Fruit fly (Drosophila melanogaster) whole organism, wandering third instar larva: ENCODE data around the gene Cog1.
A peak's percentile ranks its signal among the peaks of the same experiment; 100 is the strongest.

Experiments
- Abd-B ChIP-seq: fragments of >200 bp; optimal IDR thresholded peaks from 2 replicates; lab custom pipeline; 2017; ENCODE audit warnings: missing biosample characterization, missing genetic modification characterization
- CG32264 ChIP-seq: fragments of 200-800 bp; sonication (Bioruptor generic); optimal IDR thresholded peaks from 2 replicates; lab custom pipeline; 2016; ENCODE audit warnings: missing biosample characterization, missing genetic modification characterization
- CG9705 ChIP-seq: fragments of 200-800 bp; sonication (Bioruptor generic); optimal IDR thresholded peaks from 2 replicates; lab custom pipeline; 2018; ENCODE audit warnings: missing biosample characterization, mild to moderate bottlenecking, missing genetic modification characterization
- Dfd ChIP-seq: fragments of >200 bp; optimal IDR thresholded peaks from 2 replicates; lab custom pipeline; 2017; ENCODE audit warnings: missing biosample characterization, missing genetic modification characterization
- Dif ChIP-seq: fragments of 200-275, 200-300 bp; sonication (Bioruptor generic); optimal IDR thresholded peaks from 2 replicates; lab custom pipeline; 2018; ENCODE audit warnings: missing biosample characterization, missing genetic modification characterization; ENCODE audit not compliant: partially characterized antibody
- HLH106 ChIP-seq: fragments of 200-800 bp; optimal IDR thresholded peaks from 3 replicates; lab custom pipeline; 2019; ENCODE audit warnings: missing biosample characterization, mild to moderate bottlenecking, missing genetic modification characterization, moderate library complexity
- Hr78 ChIP-seq: fragments of >200 bp; optimal IDR thresholded peaks from 2 replicates; lab custom pipeline; 2017; ENCODE audit warnings: missing biosample characterization, missing genetic modification characterization
- Hr83 ChIP-seq: fragments of 200-300 bp; sonication (Bioruptor generic); optimal IDR thresholded peaks from 2 replicates; lab custom pipeline; 2016; ENCODE audit warnings: missing biosample characterization, mild to moderate bottlenecking, missing genetic modification characterization, moderate library complexity; ENCODE audit not compliant: poor library complexity, severe bottlenecking
- Jra ChIP-seq: sonication (Bioruptor generic); optimal IDR thresholded peaks from 2 replicates; lab custom pipeline; 2016; ENCODE audit warnings: missing biosample characterization, missing genetic modification characterization
- Mio ChIP-seq: sonication (Bioruptor generic); optimal IDR thresholded peaks from 2 replicates; lab custom pipeline; 2016; ENCODE audit warnings: missing biosample characterization, missing genetic modification characterization
- Myc ChIP-seq: fragments of >200 bp; optimal IDR thresholded peaks from 2 replicates; lab custom pipeline; 2017
- N ChIP-seq: fragments of >200 bp; optimal IDR thresholded peaks from 2 replicates; lab custom pipeline; 2018; ENCODE audit warnings: missing biosample characterization, missing external identifiers, missing genetic modification characterization
- OdsH ChIP-seq: fragments of 200-800 bp; sonication (Bioruptor generic); optimal IDR thresholded peaks from 2 replicates; lab custom pipeline; 2016; ENCODE audit warnings: missing biosample characterization, mild to moderate bottlenecking, missing genetic modification characterization
- Rel ChIP-seq, 2 experiments: fragments of 200-800 bp; sonication (Bioruptor generic) in 1 of 2; optimal IDR thresholded peaks; 2 replicates in 1 of 2; 3 replicates in 1 of 2; lab custom pipeline; 2016 to 2019; ENCODE audit warnings: mild to moderate bottlenecking in 2 of 2, missing biosample characterization in 2 of 2, missing genetic modification characterization in 2 of 2, moderate library complexity in 1 of 2
- Sp1 ChIP-seq: fragments of 200-800 bp; sonication (Bioruptor generic); optimal IDR thresholded peaks from 3 replicates; lab custom pipeline; 2019; ENCODE audit warnings: missing biosample characterization, mild to moderate bottlenecking, missing genetic modification characterization, moderate library complexity
- Vsx2 ChIP-seq: fragments of 200-300, 225-300 bp; sonication (Bioruptor generic); optimal IDR thresholded peaks from 2 replicates; lab custom pipeline; 2018; ENCODE audit warnings: missing biosample characterization, missing genetic modification characterization; ENCODE audit not compliant: partially characterized antibody
- br ChIP-seq: fragments of 200-800 bp; sonication (Bioruptor generic); optimal IDR thresholded peaks from 2 replicates; lab custom pipeline; 2016; ENCODE audit warnings: missing biosample characterization, missing genetic modification characterization
- brk ChIP-seq: fragments of 200-800 bp; sonication (Bioruptor generic); optimal IDR thresholded peaks from 2 replicates; lab custom pipeline; 2016; ENCODE audit warnings: missing biosample characterization, mild to moderate bottlenecking, missing genetic modification characterization
- dl ChIP-seq, 2 experiments: fragments of 175-275, 200-275 bp in 1 of 2; fragments of 200-275 bp in 1 of 2; sonication (Bioruptor generic); optimal IDR thresholded peaks; lab custom pipeline; 2018; ENCODE audit warnings: mild to moderate bottlenecking in 2 of 2, missing biosample characterization in 2 of 2, missing genetic modification characterization in 2 of 2, moderate library complexity in 2 of 2; ENCODE audit not compliant: partially characterized antibody in 2 of 2, insufficient read depth in 1 of 2
- dmrt93B ChIP-seq: fragments of 200-800 bp; sonication (Bioruptor generic); optimal IDR thresholded peaks from 2 replicates; lab custom pipeline; 2018; ENCODE audit warnings: missing biosample characterization, mild to moderate bottlenecking, missing genetic modification characterization
- dsf ChIP-seq: sonication (Bioruptor generic); optimal IDR thresholded peaks from 2 replicates; lab custom pipeline; 2016; ENCODE audit warnings: missing biosample characterization, missing genetic modification characterization, borderline replicate concordance
- ey ChIP-seq: fragments of 200-800 bp; sonication (Bioruptor generic); optimal IDR thresholded peaks from 2 replicates; lab custom pipeline; 2016; ENCODE audit warnings: missing biosample characterization, missing genetic modification characterization
- foxo ChIP-seq, 2 experiments: fragments of 200-800 bp; sonication (Bioruptor generic); optimal IDR thresholded peaks; 2 replicates in 1 of 2; 3 replicates in 1 of 2; lab custom pipeline; 2016 to 2017; ENCODE audit warnings: missing biosample characterization in 2 of 2, missing genetic modification characterization in 2 of 2
- jim ChIP-seq: fragments of 175-275, 200-325 bp; sonication (Bioruptor generic); optimal IDR thresholded peaks from 2 replicates; lab custom pipeline; 2016; ENCODE audit warnings: missing biosample characterization, mild to moderate bottlenecking, missing genetic modification characterization
- lola ChIP-seq: fragments of >200 bp; optimal IDR thresholded peaks from 2 replicates; lab custom pipeline; 2017; ENCODE audit warnings: missing biosample characterization, missing genetic modification characterization
- pan ChIP-seq: fragments of >200 bp; optimal IDR thresholded peaks from 2 replicates; lab custom pipeline; 2017
- rgr ChIP-seq: fragments of 200-800 bp; sonication (Bioruptor generic); optimal IDR thresholded peaks from 3 replicates; lab custom pipeline; 2016; ENCODE audit warnings: missing biosample characterization, mild to moderate bottlenecking, missing genetic modification characterization
- sage ChIP-seq: fragments of 200-800 bp; sonication (Bioruptor generic); optimal IDR thresholded peaks from 2 replicates; lab custom pipeline; 2016; ENCODE audit warnings: missing biosample characterization, mild to moderate bottlenecking, missing genetic modification characterization
- sv ChIP-seq: fragments of 200-800 bp; sonication (Bioruptor generic); optimal IDR thresholded peaks from 3 replicates; lab custom pipeline; 2016; ENCODE audit warnings: missing biosample characterization, missing genetic modification characterization
- tai ChIP-seq: sonication (Bioruptor generic); optimal IDR thresholded peaks from 2 replicates; lab custom pipeline; 2016; ENCODE audit warnings: missing biosample characterization, missing genetic modification characterization
- usp ChIP-seq: fragments of >200 bp; optimal IDR thresholded peaks from 2 replicates; lab custom pipeline; 2017; ENCODE audit warnings: missing biosample characterization, missing genetic modification characterization

Gene Cog1

DNA sequence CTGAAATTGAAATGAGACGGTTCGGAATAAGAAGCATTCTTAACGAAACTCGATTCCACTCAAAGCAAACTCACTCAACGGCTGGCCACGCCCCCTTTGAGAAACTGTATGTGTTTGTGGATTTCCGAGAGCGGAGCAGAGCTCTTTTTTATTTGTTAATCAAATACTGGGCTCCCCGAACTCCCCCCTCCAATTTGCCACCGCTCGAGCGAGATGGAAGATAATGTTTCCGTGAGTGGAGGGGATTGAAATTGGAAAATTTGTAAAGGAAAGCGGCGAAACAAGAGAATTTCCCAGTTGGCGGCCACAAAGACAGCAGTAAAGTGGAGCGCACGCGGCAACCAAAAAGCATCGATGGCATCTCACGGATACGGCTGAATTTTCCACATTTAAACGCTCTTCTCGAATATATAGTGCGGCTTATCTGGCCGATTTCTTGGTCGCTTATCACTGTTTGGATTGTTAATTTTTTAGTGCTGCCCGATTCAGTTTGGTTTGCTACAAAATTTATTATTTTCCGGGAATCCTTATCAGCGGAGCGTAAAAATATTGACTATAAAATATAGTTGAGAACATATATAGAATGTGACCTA, 25.1 kb upstream of the Cog1 start:
- TF ChIP-seq Abd-B (GFP tag; lab: Kevin White, UChicago) (no peak), Dif (GFP tag; lab: Kevin White, UChicago) (peak; percentile 4), dl (GFP tag; optimal IDR thresholded peaks at IDR 0.05; lab: Kevin White, UChicago; ENCODE audit: insufficient read depth in 1 of 2, partially characterized antibody in 2 of 2) (peak in 1 of 2 experiments; percentile 41), lola (GFP tag; lab: Kevin White, UChicago) (no peak)

DNA sequence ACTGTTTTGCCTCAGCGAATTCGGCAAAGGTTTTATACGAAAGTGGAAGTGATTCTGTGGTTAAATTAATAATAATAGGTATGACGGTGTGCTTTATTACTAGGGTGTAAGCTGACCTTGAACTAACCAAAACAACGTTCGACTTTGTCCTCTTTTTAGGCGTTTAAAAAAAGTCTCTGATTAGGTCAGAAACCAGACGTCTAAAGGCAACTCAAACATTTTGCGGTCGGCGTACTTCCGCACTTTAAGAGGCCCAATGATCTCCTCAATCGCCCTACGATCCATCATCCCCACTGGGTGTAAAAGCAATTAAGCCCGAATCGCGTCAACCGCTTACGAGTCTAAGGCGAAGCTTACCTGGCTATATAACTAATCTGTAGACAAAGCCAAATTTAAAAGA, 19.7 kb upstream of the Cog1 start, which contains the start of gene Cyp313a3:
Cyp313a3 (minus strand) TSS at position 101 of the 400 bp plus-strand sequence.
- no peak for TF ChIP-seq HLH106 (tag; lab: Kevin White, UChicago)
- no peak for TF ChIP-seq dmrt93B (GFP tag; lab: Kevin White, UChicago)
- no peak for TF ChIP-seq CG9705 (GFP tag; lab: Kevin White, UChicago)
- no peak for TF ChIP-seq br (GFP tag; lab: Kevin White, UChicago)
- no peak for TF ChIP-seq usp (GFP tag; lab: Kevin White, UChicago)
- no peak for TF ChIP-seq N
- TF ChIP-seq, all 38 proteins: peak for 0

dm6 chr3R:12236804-12237203, 17.3 kb upstream of the Cog1 start, which contains the start of gene Cyp313a2:
Gene Cyp313a2, minus strand, starts transcription at chr3R:12236904.
- TF ChIP-seq dsf (GFP tag; lab: Kevin White, UChicago) (no peak), ey (GFP tag; lab: Kevin White, UChicago) (no peak), N (no peak), CG32264 (GFP tag; lab: Kevin White, UChicago) (no peak), Dfd (no peak), Abd-B (GFP tag; lab: Kevin White, UChicago) (no peak), Mio (no peak), lola (GFP tag; lab: Kevin White, UChicago) (no peak), brk (GFP tag; lab: Kevin White, UChicago) (no peak), Myc (lab: Kevin White, UChicago) (no peak), pan (lab: Kevin White, UChicago) (no peak), dl (GFP tag; optimal IDR thresholded peaks at IDR 0.05; lab: Kevin White, UChicago; ENCODE audit: insufficient read depth in 1 of 2, partially characterized antibody in 2 of 2) (no peak), br (GFP tag; lab: Kevin White, UChicago) (no peak), CG9705 (GFP tag; lab: Kevin White, UChicago) (no peak)

DNA sequence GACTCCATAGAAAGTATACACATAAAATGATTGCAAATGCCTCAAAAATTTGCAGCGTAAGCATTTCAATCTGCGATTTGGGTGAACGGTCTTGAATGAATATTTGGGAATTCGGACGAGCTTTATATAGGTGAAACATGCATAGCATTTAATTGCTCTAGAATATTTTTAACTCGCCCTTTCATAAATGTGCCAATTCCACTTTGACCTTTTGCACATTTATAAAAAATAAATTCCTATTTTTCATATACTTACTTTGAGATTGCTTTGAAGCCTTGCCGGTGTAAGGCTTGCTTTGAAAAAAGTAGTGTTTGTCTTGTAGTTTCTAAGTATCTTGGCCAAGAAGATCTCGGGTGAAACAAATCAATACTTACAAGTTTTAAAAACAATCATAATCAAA, 15.1 kb upstream of the Cog1 start, which contains the start of gene Cyp313a5:
Cyp313a5 (minus strand) TSS at position 101 of the 400 bp plus-strand sequence.
- TF ChIP-seq ey (GFP tag; lab: Kevin White, UChicago) (no peak), Hr83 (GFP tag; lab: Kevin White, UChicago) (no peak), tai (no peak), sage (GFP tag; lab: Kevin White, UChicago) (no peak), sv (no peak)

dm6 chr3R:12232629-12233028, 13.1 kb upstream of the Cog1 start, which contains the start of gene Pglym87:
Gene Pglym87, minus strand, starts transcription at chr3R:12232729.
- TF ChIP-seq Hr78 = no peak
- TF ChIP-seq CG9705 (GFP tag; lab: Kevin White, UChicago) = no peak
- no peak for TF ChIP-seq foxo (GFP tag; optimal IDR thresholded peaks at IDR 0.05; lab: Kevin White, UChicago)
- TF ChIP-seq OdsH = no peak
- no peak for TF ChIP-seq Jra (GFP tag; lab: Kevin White, UChicago)
- TF ChIP-seq Rel (GFP tag; optimal IDR thresholded peaks at IDR 0.05; lab: Kevin White, UChicago) = no peak
- no peak for TF ChIP-seq Rel (tag; optimal IDR thresholded peaks at IDR 0.05; lab: Kevin White, UChicago)
- no peak for TF ChIP-seq HLH106 (tag; lab: Kevin White, UChicago)
- no peak for TF ChIP-seq Vsx2 (GFP tag; lab: Kevin White, UChicago)
- no peak for TF ChIP-seq jim (GFP tag; lab: Kevin White, UChicago)
- no peak for TF ChIP-seq Sp1 (GFP tag; lab: Kevin White, UChicago)
- TF ChIP-seq Hr83 (GFP tag; lab: Kevin White, UChicago) = no peak
- no peak for TF ChIP-seq Myc (lab: Kevin White, UChicago)
- TF ChIP-seq rgr (GFP tag; lab: Kevin White, UChicago) = no peak
- no peak for TF ChIP-seq br (GFP tag; lab: Kevin White, UChicago)
- no peak for TF ChIP-seq usp (GFP tag; lab: Kevin White, UChicago)
- TF ChIP-seq lola (GFP tag; lab: Kevin White, UChicago) = no peak
